Fruit fly (Drosophila melanogaster): ENCODE results near the gene hng3.

dm6 chr3L:704661-705543 is 50.4 kb downstream of the hng3 start:
- TF ChIP-seq CG32264 (GFP tag; optimal IDR thresholded peaks at IDR 0.05) (no peak), Mio (GFP tag; optimal IDR thresholded peaks at IDR 0.05) (no peak), h (GFP tag; optimal IDR thresholded peaks at IDR 0.05) (peak; percentile 5), ey (GFP tag; optimal IDR thresholded peaks at IDR 0.05) (no peak), usp (GFP tag; optimal IDR thresholded peaks at IDR 0.05) (no peak)
